Worm (Caenorhabditis elegans): Measurements from ENCODE around the gene F08C6.18.

F08C6.18 gene

DNA sequence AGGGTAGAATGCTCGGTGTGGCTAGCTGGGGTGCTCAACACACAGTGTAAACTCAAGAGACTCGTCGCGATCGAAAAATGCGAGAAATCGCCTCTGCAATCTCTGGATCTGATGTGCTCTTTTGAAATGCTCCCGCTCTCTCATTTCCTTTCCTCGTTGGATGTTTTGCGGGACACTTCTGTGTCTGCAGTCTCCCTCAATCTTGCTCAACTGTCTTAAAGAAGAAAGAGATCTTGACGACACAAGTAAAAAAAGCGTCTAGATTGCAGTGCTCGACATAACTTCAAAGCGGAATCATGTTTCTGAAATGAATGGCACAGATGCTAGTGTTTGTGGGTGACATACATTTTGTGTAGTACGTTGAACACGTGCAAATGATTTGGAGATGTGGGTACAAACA is 201 bp upstream of the F08C6.18 start:
- TF ChIP-seq isw-1 (GFP tag; IDR thresholded peaks at IDR 0.05) (no peak), unc-86 (tag; optimal IDR thresholded peaks at IDR 0.05) (no peak), ztf-11 (tag; optimal IDR thresholded peaks at IDR 0.05) (no peak), sptf-1 (tag; optimal IDR thresholded peaks at IDR 0.05) (no peak), nhr-84 (tag; optimal IDR thresholded peaks at IDR 0.05) (no peak), C34B4.2 (tag; optimal IDR thresholded peaks at IDR 0.05) (no peak), alr-1 (tag; optimal IDR thresholded peaks at IDR 0.05; ENCODE audit: borderline replicate concordance) (no peak), lin-35 (GFP tag; optimal IDR thresholded peaks at IDR 0.05) (no peak), ztf-4 (tag; optimal IDR thresholded peaks at IDR 0.05) (no peak), nhr-19 (GFP tag; conservative IDR thresholded peaks at IDR 0.05) (0 out of 2 replicates have a peak, but pooled peaks have one; percentile 7), lin-14 (GFP tag; optimal IDR thresholded peaks at IDR 0.05) (peak; percentile 69), mdl-1 (tag; optimal IDR thresholded peaks at IDR 0.05) (peak in 1 of 2 experiments; percentile 20), unc-30 (tag; optimal IDR thresholded peaks at IDR 0.05) (no peak), mef-2 (tag; optimal IDR thresholded peaks at IDR 0.05) (no peak), ceh-88 (GFP tag; IDR thresholded peaks at IDR 0.05) (no peak), unc-130 (tag; optimal IDR thresholded peaks at IDR 0.05) (no peak), swsn-7 (tag; optimal IDR thresholded peaks at IDR 0.05) (no peak), sup-37 (GFP tag; optimal IDR thresholded peaks at IDR 0.05) (no peak), lin-15B (tag; optimal IDR thresholded peaks at IDR 0.05) (no peak), nhr-71 (tag; optimal IDR thresholded peaks at IDR 0.05) (peak; percentile 33), fkh-10 (GFP tag; optimal IDR thresholded peaks at IDR 0.05) (no peak), zag-1 (tag; optimal IDR thresholded peaks at IDR 0.05) (no peak), nhr-90 (tag; optimal IDR thresholded peaks at IDR 0.05; ENCODE audit: poor library complexity) (no peak), ceh-90 (tag; optimal IDR thresholded peaks at IDR 0.05) (no peak), sox-4 (tag; optimal IDR thresholded peaks at IDR 0.05) (no peak), tbx-2 (tag; optimal IDR thresholded peaks at IDR 0.05) (peak; percentile 1), hlh-17 (GFP tag; optimal IDR thresholded peaks at IDR 0.05; ENCODE audit: borderline replicate concordance) (no peak), lsy-2 (tag; optimal IDR thresholded peaks at IDR 0.05) (peak in 1 of 2 experiments; percentile 53), ets-5 (GFP tag; IDR thresholded peaks at IDR 0.05) (no peak), aly-2 (tag; optimal IDR thresholded peaks at IDR 0.05) (no peak), fos-1 (tag; optimal IDR thresholded peaks at IDR 0.05) (no peak), dsc-1 (tag; optimal IDR thresholded peaks at IDR 0.05) (peak; percentile 76), nhr-28 (tag; optimal IDR thresholded peaks at IDR 0.05) (no peak), zip-4 (GFP tag; optimal IDR thresholded peaks at IDR 0.05) (no peak), egl-13 (tag; optimal IDR thresholded peaks at IDR 0.05) (no peak), unc-98 (GFP tag; IDR thresholded peaks at IDR 0.05) (no peak), skn-1 (tag; optimal IDR thresholded peaks at IDR 0.05) (no peak), nhr-76 (tag; optimal IDR thresholded peaks at IDR 0.05) (no peak), efl-3 (GFP tag; optimal IDR thresholded peaks at IDR 0.05) (no peak), dpl-1 (GFP tag; optimal IDR thresholded peaks at IDR 0.05) (no peak), grh-1 (GFP tag; IDR thresholded peaks at IDR 0.05) (no peak), vab-15 (tag; optimal IDR thresholded peaks at IDR 0.05) (no peak), ceh-8 (GFP tag; optimal IDR thresholded peaks at IDR 0.05) (no peak), ces-1 (GFP tag; optimal IDR thresholded peaks at IDR 0.05) (no peak), efl-1 (optimal IDR thresholded peaks at IDR 0.05) (no peak), efl-1 (GFP tag; optimal IDR thresholded peaks at IDR 0.05 in 1 of 2) (peak in 1 of 2 experiments; percentile 15), irx-1 (tag; optimal IDR thresholded peaks at IDR 0.05) (peak; percentile 5), F16B12.6 (tag; optimal IDR thresholded peaks at IDR 0.05) (no peak), unc-62 (GFP tag; optimal IDR thresholded peaks at IDR 0.05) (no peak), pax-3 (tag; optimal IDR thresholded peaks at IDR 0.05) (no peak), nhr-77 (tag; optimal IDR thresholded peaks at IDR 0.05) (no peak), lin-13 (GFP tag; optimal IDR thresholded peaks at IDR 0.05) (no peak), pag-3 (tag; optimal IDR thresholded peaks at IDR 0.05; ENCODE audit: borderline replicate concordance, insufficient read depth) (peak; percentile 41), fkh-8 (tag; optimal IDR thresholded peaks at IDR 0.05) (no peak)
